Worm (Caenorhabditis elegans): ENCODE data around the gene pkd-2.

ce11 chrIV:15187517-15188181 is 47.1 kb downstream of the pkd-2 start:
- TF ChIP-seq nfya-1 (tag; optimal IDR thresholded peaks at IDR 0.05) (no peak), tbx-7 (tag; optimal IDR thresholded peaks at IDR 0.05) (no peak), nhr-11 (tag; optimal IDR thresholded peaks at IDR 0.05) (no peak), nhr-232 (tag; optimal IDR thresholded peaks at IDR 0.05) (no peak), ceh-48 (tag; optimal IDR thresholded peaks at IDR 0.05) (no peak), fkh-10 (GFP tag; optimal IDR thresholded peaks at IDR 0.05) (no peak), hlh-30 (tag; optimal IDR thresholded peaks at IDR 0.05; ENCODE audit: insufficient read depth) (no peak), ztf-16 (tag; optimal IDR thresholded peaks at IDR 0.05) (no peak), lim-6 (tag; optimal IDR thresholded peaks at IDR 0.05) (no peak), pag-3 (tag; optimal IDR thresholded peaks at IDR 0.05; ENCODE audit: borderline replicate concordance) (no peak), C38D4.7 (GFP tag; optimal IDR thresholded peaks at IDR 0.05) (no peak), pqm-1 (tag; optimal IDR thresholded peaks at IDR 0.05) (no peak), ttx-3 (tag; optimal IDR thresholded peaks at IDR 0.05) (no peak)

All from whole organism, late embryonic.